Worm (Caenorhabditis elegans) whole organism, L1 larva: Measurements from ENCODE around the gene H35B03.2.
A peak's percentile ranks its signal among the peaks of the same experiment; 100 is the strongest.

Source experiments
- C04F5.9 ChIP-seq: sonication (generic microtip); optimal IDR thresholded peaks from 2 replicates; lab custom pipeline; 2016; ENCODE audit warnings: missing genetic modification characterization, missing compliant biosample characterization
- C34B4.2 ChIP-seq: sonication (generic microtip); optimal IDR thresholded peaks from 2 replicates; lab custom pipeline; 2017; ENCODE audit warnings: mild to moderate bottlenecking, missing genetic modification characterization, missing compliant biosample characterization
- F16B12.6 ChIP-seq: fragments of 150-350 bp; optimal IDR thresholded peaks from 2 replicates; lab custom pipeline; 2014; ENCODE audit warnings: missing biosample characterization, missing genetic modification characterization
- aha-1 ChIP-seq: fragments of 150-350 bp; optimal IDR thresholded peaks from 2 replicates; lab custom pipeline; 2014; ENCODE audit warnings: missing biosample characterization, missing genetic modification characterization
- alr-1 ChIP-seq: fragments of 200-800 bp; sonication (Bioruptor generic); optimal IDR thresholded peaks from 2 replicates; lab custom pipeline; 2018; ENCODE audit warnings: borderline replicate concordance, mild to moderate bottlenecking, missing genetic modification characterization, missing compliant biosample characterization
- ama-1 ChIP-seq: fragments of 150-350 bp; optimal IDR thresholded peaks from 2 replicates; lab custom pipeline; 2014
- blmp-1 ChIP-seq: fragments of 150-350 bp; optimal IDR thresholded peaks from 2 replicates; lab custom pipeline; 2014; ENCODE audit warnings: missing biosample characterization, missing genetic modification characterization
- efl-1 ChIP-seq, 4 experiments: fragments of 150-350 bp; optimal IDR thresholded peaks in 3 of 4; peaks in 1 of 4; 1 replicate in 1 of 4; 2 replicates in 3 of 4; lab custom pipeline; 2014; ENCODE audit warnings: missing biosample characterization in 2 of 4, missing genetic modification characterization in 2 of 4, missing genetic modification reagents in 2 of 4
- efl-3 ChIP-seq: fragments of 200-800 bp; sonication (Bioruptor generic); optimal IDR thresholded peaks from 2 replicates; lab custom pipeline; 2018; ENCODE audit warnings: mild to moderate bottlenecking, missing genetic modification characterization, missing compliant biosample characterization
- egl-27 ChIP-seq, 2 experiments: fragments of 150-350 bp in 1 of 2; sonication (generic microtip); optimal IDR thresholded peaks; 3 replicates each; lab custom pipeline; 2017 to 2018; ENCODE audit warnings: missing biosample characterization in 2 of 2, missing genetic modification characterization in 2 of 2, missing genetic modification reagents in 2 of 2
- elt-2 ChIP-seq: sonication (generic microtip); optimal IDR thresholded peaks from 2 replicates; lab custom pipeline; 2016; ENCODE audit warnings: missing genetic modification characterization, mild to moderate bottlenecking, inconsistent platforms, missing compliant biosample characterization, missing genetic modification reagents
- elt-3 ChIP-seq, 6 experiments: fragments of 150-350 bp in 1 of 6; sonication (generic microtip); optimal IDR thresholded peaks; 2 replicates each; lab custom pipeline; 2017 to 2018; ENCODE audit warnings: missing biosample characterization in 6 of 6, missing genetic modification characterization in 6 of 6, inconsistent platforms in 1 of 6
- ets-5 ChIP-seq: fragments of 200-800 bp; sonication (Bioruptor generic); IDR thresholded peaks from 2 replicates; pipeline ENCODE4 v1.3.6; 2022; ENCODE audit warnings: missing genetic modification characterization, missing compliant biosample characterization
- fkh-8 ChIP-seq: sonication (generic microtip); optimal IDR thresholded peaks from 2 replicates; lab custom pipeline; 2016; ENCODE audit warnings: mild to moderate bottlenecking, missing genetic modification characterization, missing compliant biosample characterization
- isw-1 ChIP-seq: fragments of 200-800 bp; sonication (Bioruptor generic); IDR thresholded peaks from 2 replicates; pipeline ENCODE4 v1.3.6; 2022; ENCODE audit warnings: missing genetic modification characterization, missing compliant biosample characterization
- lin-13 ChIP-seq: fragments of 150-350 bp; optimal IDR thresholded peaks from 2 replicates; lab custom pipeline; 2014; ENCODE audit warnings: missing biosample characterization, missing genetic modification reagents, missing genetic modification characterization
- lin-14 ChIP-seq: fragments of 200-800 bp; sonication (Bioruptor generic); optimal IDR thresholded peaks from 2 replicates; lab custom pipeline; 2018; ENCODE audit warnings: mild to moderate bottlenecking, missing genetic modification characterization, moderate library complexity, missing compliant biosample characterization
- lin-15B ChIP-seq: fragments of 150-350 bp; sonication (generic microtip); optimal IDR thresholded peaks from 3 replicates; lab custom pipeline; 2014; ENCODE audit warnings: missing biosample characterization, missing genetic modification characterization
- lin-35 ChIP-seq, 2 experiments: fragments of 150-350 bp; optimal IDR thresholded peaks; 2 replicates each; lab custom pipeline; 2014; ENCODE audit warnings: missing biosample characterization in 2 of 2, missing genetic modification characterization in 2 of 2, missing genetic modification reagents in 2 of 2
- lsy-2 ChIP-seq, 2 experiments: fragments of 150-350 bp; optimal IDR thresholded peaks; 2 replicates each; lab custom pipeline; 2014; ENCODE audit warnings: missing biosample characterization in 2 of 2, missing genetic modification characterization in 2 of 2
- mef-2 ChIP-seq: fragments of 150-350 bp; optimal IDR thresholded peaks from 2 replicates; lab custom pipeline; 2014; ENCODE audit warnings: missing biosample characterization, missing genetic modification characterization
- mep-1 ChIP-seq: fragments of 150-350 bp; optimal IDR thresholded peaks from 2 replicates; lab custom pipeline; 2014; ENCODE audit warnings: missing biosample characterization, missing genetic modification characterization
- nhr-11 ChIP-seq: fragments of 150-350 bp; optimal IDR thresholded peaks from 2 replicates; lab custom pipeline; 2014; ENCODE audit warnings: missing biosample characterization, missing genetic modification characterization
- nhr-12 ChIP-seq: sonication (generic microtip); optimal IDR thresholded peaks from 2 replicates; lab custom pipeline; 2017; ENCODE audit warnings: missing biosample characterization, missing genetic modification characterization
- nhr-20 ChIP-seq: sonication (generic microtip); optimal IDR thresholded peaks from 2 replicates; lab custom pipeline; 2016; ENCODE audit warnings: mild to moderate bottlenecking, missing genetic modification characterization, missing compliant biosample characterization
- nhr-28 ChIP-seq: fragments of 150-350 bp; optimal IDR thresholded peaks from 2 replicates; lab custom pipeline; 2014; ENCODE audit warnings: missing biosample characterization, missing genetic modification characterization
- nhr-47 ChIP-seq: sonication (generic microtip); optimal IDR thresholded peaks from 2 replicates; lab custom pipeline; 2016; ENCODE audit warnings: mild to moderate bottlenecking, missing genetic modification characterization, moderate library complexity, missing compliant biosample characterization
- nhr-71 ChIP-seq: sonication (generic microtip); optimal IDR thresholded peaks from 2 replicates; lab custom pipeline; 2016; ENCODE audit warnings: mild to moderate bottlenecking, missing genetic modification characterization, moderate library complexity, missing compliant biosample characterization
- nhr-76 ChIP-seq: sonication (generic microtip); optimal IDR thresholded peaks from 2 replicates; lab custom pipeline; 2017; ENCODE audit warnings: missing biosample characterization, missing genetic modification characterization
- nhr-84 ChIP-seq: sonication (generic microtip); optimal IDR thresholded peaks from 2 replicates; lab custom pipeline; 2017; ENCODE audit warnings: missing biosample characterization, missing genetic modification characterization
- nhr-85 ChIP-seq: sonication (generic microtip); peaks from one replicate; lab custom pipeline; 2016; ENCODE audit warnings: missing genetic modification characterization, inconsistent platforms, missing compliant biosample characterization
- pag-3 ChIP-seq: sonication (generic microtip); optimal IDR thresholded peaks from 2 replicates; lab custom pipeline; 2017; ENCODE audit warnings: missing genetic modification characterization, mild to moderate bottlenecking, missing compliant biosample characterization, antibody characterized with exemption, borderline replicate concordance; ENCODE audit not compliant: insufficient read depth
- snpc-4 ChIP-seq: fragments of 150-350 bp; optimal IDR thresholded peaks from 2 replicates; lab custom pipeline; 2014; ENCODE audit warnings: missing biosample characterization, missing genetic modification characterization
- snu-23 ChIP-seq: sonication (generic microtip); optimal IDR thresholded peaks from 2 replicates; lab custom pipeline; 2016; ENCODE audit warnings: missing genetic modification characterization, missing compliant biosample characterization
- sox-4 ChIP-seq: sonication (generic microtip); optimal IDR thresholded peaks from 2 replicates; lab custom pipeline; 2016; ENCODE audit warnings: missing genetic modification characterization, missing compliant biosample characterization
- sptf-1 ChIP-seq: fragments of 150-350 bp; optimal IDR thresholded peaks from 2 replicates; lab custom pipeline; 2014; ENCODE audit warnings: missing biosample characterization, missing genetic modification characterization
- tbx-2 ChIP-seq: sonication (generic microtip); optimal IDR thresholded peaks from 2 replicates; lab custom pipeline; 2016; ENCODE audit warnings: missing genetic modification characterization, missing compliant biosample characterization
- tlp-1 ChIP-seq: fragments of 150-350 bp; optimal IDR thresholded peaks from 2 replicates; lab custom pipeline; 2014; ENCODE audit warnings: missing biosample characterization, missing genetic modification characterization
- unc-130 ChIP-seq: fragments of 150-350 bp; optimal IDR thresholded peaks from 2 replicates; lab custom pipeline; 2017; ENCODE audit warnings: missing biosample characterization, missing genetic modification characterization, inconsistent platforms
- unc-30 ChIP-seq: sonication (generic microtip); optimal IDR thresholded peaks from 2 replicates; lab custom pipeline; 2017; ENCODE audit warnings: missing biosample characterization, missing genetic modification characterization
- unc-86 ChIP-seq: sonication (generic microtip); optimal IDR thresholded peaks from 2 replicates; lab custom pipeline; 2016; ENCODE audit warnings: missing genetic modification characterization, missing compliant biosample characterization
- unc-98 ChIP-seq: fragments of 200-800 bp; sonication (Bioruptor generic); IDR thresholded peaks from 2 replicates; pipeline ENCODE4 v1.3.6; 2022; ENCODE audit warnings: missing genetic modification characterization, missing compliant biosample characterization
- vab-15 ChIP-seq: sonication (generic microtip); optimal IDR thresholded peaks from 2 replicates; lab custom pipeline; 2017; ENCODE audit warnings: missing genotype, mild to moderate bottlenecking, missing genetic modification characterization, missing compliant biosample characterization
- xbp-1 ChIP-seq: sonication (generic microtip); optimal IDR thresholded peaks from 2 replicates; lab custom pipeline; 2016; ENCODE audit warnings: missing genetic modification characterization, missing compliant biosample characterization
- zag-1 ChIP-seq: fragments of 150-350 bp; optimal IDR thresholded peaks from 2 replicates; lab custom pipeline; 2014; ENCODE audit warnings: missing biosample characterization, missing genetic modification characterization
- ztf-11 ChIP-seq, 2 experiments: sonication (generic microtip); optimal IDR thresholded peaks; 2 replicates each; lab custom pipeline; 2016 to 2017; ENCODE audit warnings: missing genetic modification characterization in 2 of 2, missing biosample characterization in 1 of 2, missing compliant biosample characterization in 1 of 2

H35B03.2 gene

DNA sequence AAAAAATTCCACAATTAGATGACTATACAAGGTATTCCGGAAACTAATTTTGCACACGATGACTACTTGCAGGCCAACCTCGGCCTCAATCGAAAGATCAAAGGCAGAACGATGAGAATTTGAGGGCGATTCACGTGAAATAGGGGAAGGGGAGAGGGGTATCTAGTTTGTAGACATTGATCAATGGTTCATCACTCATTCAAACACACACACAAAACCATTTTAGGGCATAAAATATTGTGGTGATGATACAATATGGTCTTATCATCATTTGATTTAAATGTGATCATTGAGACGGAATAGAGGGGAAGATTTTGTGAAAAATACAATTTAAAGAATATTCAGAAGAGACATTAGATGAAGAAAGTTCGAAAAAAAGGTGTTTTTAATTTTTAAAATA, 31.3 kb upstream of the H35B03.2 start (continued):
- TF ChIP-seq blmp-1 (peak; percentile 27), F16B12.6 (tag; lab: Kevin White, UChicago) (no peak), C34B4.2 (tag; lab: Kevin White, UChicago) (no peak), unc-86 (tag; lab: Kevin White, UChicago) (no peak), unc-30 (tag; lab: Kevin White, UChicago) (no peak), fkh-8 (tag; lab: Kevin White, UChicago) (no peak), sox-4 (tag; lab: Kevin White, UChicago) (no peak), sptf-1 (tag; lab: Kevin White, UChicago) (no peak), lin-14 (GFP tag; lab: Kevin White, UChicago) (peak; percentile 41), nhr-85 (tag; lab: Kevin White, UChicago) (peak; percentile 77), nhr-12 (tag; lab: Kevin White, UChicago) (no peak), mep-1 (tag; lab: Kevin White, UChicago) (no peak), tbx-2 (no peak), unc-98 (no peak), snpc-4 (tag; lab: Kevin White, UChicago) (no peak), elt-3 (tag; optimal IDR thresholded peaks at IDR 0.05; lab: Kevin White, UChicago) (peak in 5 of 6 experiments; percentile 4 to 60 (median 27)), efl-3 (GFP tag; lab: Kevin White, UChicago) (no peak), alr-1 (tag; lab: Kevin White, UChicago) (no peak), nhr-47 (peak; percentile 4), efl-1 (optimal IDR thresholded peaks at IDR 0.05; lab: Kevin White, UChicago) (no peak), efl-1 (GFP tag; optimal IDR thresholded peaks at IDR 0.05 in 1 of 2; lab: Kevin White, UChicago) (no peak), nhr-71 (tag; lab: Kevin White, UChicago) (peak; percentile 55), mef-2 (no peak), lin-35 (GFP tag; optimal IDR thresholded peaks at IDR 0.05; lab: Kevin White, UChicago) (peak in 1 of 2 experiments; percentile 56), zag-1 (tag; lab: Kevin White, UChicago) (no peak), nhr-11 (no peak), lin-13 (GFP tag; lab: Kevin White, UChicago) (no peak), lsy-2 (tag; optimal IDR thresholded peaks at IDR 0.05; lab: Kevin White, UChicago) (no peak), unc-130 (tag; lab: Kevin White, UChicago) (no peak), nhr-76 (tag; lab: Kevin White, UChicago) (no peak), ama-1 (no peak), lin-15B (no peak), aha-1 (tag; lab: Kevin White, UChicago) (no peak), ztf-11 (tag; optimal IDR thresholded peaks at IDR 0.05; lab: Kevin White, UChicago) (no peak), C04F5.9 (tag; lab: Kevin White, UChicago) (no peak), tlp-1 (no peak), nhr-20 (tag; lab: Kevin White, UChicago) (peak; percentile 82)

DNA sequence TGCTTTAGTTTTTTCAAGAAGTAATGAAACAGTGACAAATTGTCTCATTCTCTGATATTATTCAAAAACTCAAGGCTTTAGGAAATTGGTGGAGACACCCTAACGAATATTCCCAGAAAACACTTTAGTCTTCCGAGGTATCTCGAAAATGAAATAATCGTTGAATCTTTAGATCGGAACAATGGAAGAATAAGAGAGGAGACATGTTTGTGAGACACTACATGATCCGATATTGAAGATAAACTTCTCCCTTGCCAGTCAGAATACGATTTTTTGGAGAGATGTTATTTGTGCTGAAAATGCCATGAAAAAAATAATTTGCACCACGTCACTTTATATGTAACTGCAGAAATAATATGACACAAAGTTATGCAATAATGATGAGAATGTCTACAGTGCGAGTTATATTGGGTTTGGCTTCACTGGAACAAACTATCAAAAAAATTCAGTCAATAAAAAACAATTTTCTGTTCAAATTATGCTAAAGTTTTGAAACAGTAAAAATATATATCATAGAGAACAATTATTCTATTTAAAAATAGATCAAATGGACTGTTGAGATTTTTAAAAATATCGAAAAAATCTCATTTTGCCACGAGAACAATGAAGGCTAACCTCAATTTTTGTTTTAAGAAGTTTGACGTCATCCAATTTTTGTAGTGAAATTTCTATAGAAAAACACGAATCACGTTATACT, 29.9 kb upstream of the H35B03.2 start:
- TF ChIP-seq pag-3 (tag; lab: Kevin White, UChicago) (no peak), nhr-84 (no peak), nhr-12 (tag; lab: Kevin White, UChicago) (no peak), blmp-1 (peak; percentile 13), xbp-1 (tag; lab: Kevin White, UChicago) (no peak), snu-23 (GFP tag; lab: Kevin White, UChicago) (no peak)

DNA sequence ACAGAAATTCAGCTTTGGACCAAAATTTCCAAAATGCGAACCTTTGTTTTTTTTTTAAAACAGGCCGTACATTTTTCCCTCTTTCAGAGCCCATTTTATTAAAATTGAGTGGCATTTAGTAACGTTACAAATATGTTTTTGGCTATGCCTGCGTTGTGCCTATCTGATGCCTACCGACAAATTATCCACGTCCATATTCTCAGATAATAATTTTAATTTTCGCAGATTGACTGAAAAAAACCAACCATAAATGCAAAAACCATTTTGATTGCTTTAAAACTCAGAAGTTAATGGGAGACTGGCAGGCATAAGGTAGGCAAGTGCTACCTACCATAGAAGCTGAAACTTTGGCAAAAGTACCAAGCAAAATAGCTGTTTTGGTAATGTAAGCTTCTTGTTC, 29.2 kb upstream of the H35B03.2 start:
- no peak for TF ChIP-seq ets-5 (GFP tag; lab: Robert Waterston, UW)
- no peak for TF ChIP-seq elt-2 (tag; lab: Kevin White, UChicago)
- no peak for TF ChIP-seq egl-27 (tag; optimal IDR thresholded peaks at IDR 0.05; lab: Kevin White, UChicago)
- no peak for TF ChIP-seq unc-130 (tag; lab: Kevin White, UChicago)
- TF ChIP-seq isw-1 (GFP tag; lab: Robert Waterston, UW) = no peak
- TF ChIP-seq efl-1 (optimal IDR thresholded peaks at IDR 0.05; lab: Kevin White, UChicago) = no peak
- no peak for TF ChIP-seq efl-1 (GFP tag; optimal IDR thresholded peaks at IDR 0.05 in 1 of 2; lab: Kevin White, UChicago)
- TF ChIP-seq vab-15 (tag; lab: Kevin White, UChicago) = no peak
- TF ChIP-seq fkh-8 (tag; lab: Kevin White, UChicago) = no peak
- no peak for TF ChIP-seq nhr-28
